Worm (Caenorhabditis elegans): ENCODE measurements around the gene irld-8.

DNA sequence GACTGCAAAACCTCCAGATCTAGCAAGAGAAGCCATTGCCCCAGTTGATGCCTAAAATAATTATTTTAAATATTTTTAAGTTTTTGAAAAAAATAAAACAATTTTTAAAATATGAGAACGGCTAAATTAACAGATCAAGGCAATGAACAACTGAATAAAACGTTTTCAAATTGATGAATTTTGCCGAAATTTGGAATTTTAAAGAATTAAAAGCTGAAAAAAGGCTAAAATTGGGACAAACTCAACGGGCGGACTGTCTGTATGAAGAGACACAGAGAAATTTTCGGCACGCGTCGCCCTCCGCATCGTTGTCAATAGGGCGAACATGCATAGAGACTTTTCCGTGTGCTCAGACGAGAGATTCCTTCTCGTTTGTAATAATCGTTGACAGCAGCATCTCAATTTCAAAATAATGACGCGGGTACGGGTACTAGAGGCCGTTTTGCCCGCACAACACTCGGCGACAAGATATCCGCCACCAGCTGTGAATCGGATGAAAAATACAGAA lies 20.5 kb downstream of the irld-8 start, which contains the start of the genes isp-1 and islo-1:
- TF ChIP-seq R02D3.7 (tag; optimal IDR thresholded peaks at IDR 0.05) (no peak), nhr-237 (tag; optimal IDR thresholded peaks at IDR 0.05) (no peak), lin-39 (tag; optimal IDR thresholded peaks at IDR 0.05) (no peak), sma-3 (GFP tag; optimal IDR thresholded peaks at IDR 0.05) (no peak), egl-27 (tag; optimal IDR thresholded peaks at IDR 0.05) (no peak), ZK546.5 (tag; optimal IDR thresholded peaks at IDR 0.05) (no peak), zag-1 (tag; optimal IDR thresholded peaks at IDR 0.05) (no peak), ama-1 (optimal IDR thresholded peaks at IDR 0.05) (no peak)

All from whole organism, L2 larva.